Fruit fly (Drosophila melanogaster) S2 (cell line): ENCODE measurements around the gene CG2519.

Source experiments
- CG8478 ChIP-seq: fragments of >200 bp; optimal IDR thresholded peaks from 2 replicates; lab custom pipeline; 2018
- CTCF ChIP-seq, 2 experiments: fragments of >200 bp; optimal IDR thresholded peaks; 2 replicates each; lab custom pipeline; 2018

DNA sequence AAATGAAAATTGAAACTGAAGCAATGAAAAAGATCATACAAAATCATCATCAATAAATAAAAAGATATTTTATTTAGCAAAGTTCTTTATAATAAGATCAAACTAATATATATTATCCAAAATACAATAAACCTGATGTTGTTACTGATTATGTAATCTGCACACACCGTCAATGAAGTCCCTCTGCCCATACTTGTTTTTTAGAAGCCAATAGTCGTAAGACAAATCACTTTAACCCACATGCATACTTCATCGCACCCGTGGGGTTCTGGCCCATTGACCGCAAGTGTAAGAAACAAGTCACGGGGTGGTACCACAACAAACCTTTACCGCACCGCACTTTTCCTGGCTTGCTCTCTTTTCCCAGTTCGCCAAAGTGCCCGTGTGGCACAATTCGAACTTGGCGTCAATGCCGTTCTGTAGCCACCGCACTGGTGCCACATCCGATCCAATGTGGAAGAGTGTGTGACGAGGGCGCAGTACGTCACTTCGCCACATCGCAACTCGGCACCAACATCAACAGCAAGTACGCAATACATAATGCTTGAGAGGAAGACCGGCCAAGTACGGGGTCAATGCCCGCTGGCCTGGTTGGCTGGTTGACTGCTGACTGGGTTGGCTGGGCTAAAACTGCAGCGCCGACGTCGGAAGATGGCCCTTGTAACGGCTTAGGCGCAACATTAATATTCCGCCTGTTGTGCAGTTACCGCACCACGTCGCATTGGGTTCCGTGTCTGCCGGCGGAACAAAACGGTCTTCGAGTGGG is 25.5 kb upstream of the CG2519 start:
- TF ChIP-seq CG8478 (lab: Kevin White, UChicago) (no peak), CTCF (optimal IDR thresholded peaks at IDR 0.05; lab: Kevin White, UChicago) (no peak)
